Fruit fly (Drosophila melanogaster): ENCODE data around the gene Rip11.

The Rip11 gene

dm6 chrX:18630990-18631389 is 16.5 kb downstream of the Rip11 start:
- TF ChIP-seq CG14655 (GFP tag; optimal IDR thresholded peaks at IDR 0.05): no peak
- TF ChIP-seq CG8301 (tag; optimal IDR thresholded peaks at IDR 0.05): no peak
- no peak for TF ChIP-seq D1 (tag; optimal IDR thresholded peaks at IDR 0.05)
- no peak for TF ChIP-seq Ets98B (GFP tag; IDR thresholded peaks at IDR 0.05)
- TF ChIP-seq fd96Ca (GFP tag; IDR thresholded peaks at IDR 0.05): no peak
- TF ChIP-seq Pif1A (GFP tag; optimal IDR thresholded peaks at IDR 0.05): no peak
- TF ChIP-seq gl (tag; optimal IDR thresholded peaks at IDR 0.05): no peak
- TF ChIP-seq CG10348 (GFP tag; IDR thresholded peaks at IDR 0.05): no peak

dm6 chrX:18627002-18627401 is 20.4 kb downstream of the Rip11 start:
- TF ChIP-seq CG12605 (GFP tag; IDR thresholded peaks at IDR 0.05) (no peak), CG8159 (tag; optimal IDR thresholded peaks at IDR 0.05) (no peak), CG17806 (tag; optimal IDR thresholded peaks at IDR 0.05) (no peak), CG8301 (tag; optimal IDR thresholded peaks at IDR 0.05) (no peak), CG9948 (tag; optimal IDR thresholded peaks at IDR 0.05) (no peak), Snoo (tag; optimal IDR thresholded peaks at IDR 0.05) (no peak), Pif1B (GFP tag; optimal IDR thresholded peaks at IDR 0.05) (no peak), D1 (tag; optimal IDR thresholded peaks at IDR 0.05) (no peak), CG34367 (tag; optimal IDR thresholded peaks at IDR 0.05) (no peak), CG14655 (GFP tag; optimal IDR thresholded peaks at IDR 0.05) (no peak), rn (GFP tag; IDR thresholded peaks at IDR 0.05) (no peak), gl (tag; optimal IDR thresholded peaks at IDR 0.05) (no peak), CG32121 (GFP tag; IDR thresholded peaks at IDR 0.05) (no peak), Pif1A (GFP tag; optimal IDR thresholded peaks at IDR 0.05) (no peak), CG4496 (GFP tag; IDR thresholded peaks at IDR 0.05) (no peak), CG15710 (tag; optimal IDR thresholded peaks at IDR 0.05) (no peak), Ets98B (GFP tag; IDR thresholded peaks at IDR 0.05) (no peak), CG10348 (GFP tag; IDR thresholded peaks at IDR 0.05) (no peak), CG13204 (GFP tag; optimal IDR thresholded peaks at IDR 0.05) (no peak)

DNA sequence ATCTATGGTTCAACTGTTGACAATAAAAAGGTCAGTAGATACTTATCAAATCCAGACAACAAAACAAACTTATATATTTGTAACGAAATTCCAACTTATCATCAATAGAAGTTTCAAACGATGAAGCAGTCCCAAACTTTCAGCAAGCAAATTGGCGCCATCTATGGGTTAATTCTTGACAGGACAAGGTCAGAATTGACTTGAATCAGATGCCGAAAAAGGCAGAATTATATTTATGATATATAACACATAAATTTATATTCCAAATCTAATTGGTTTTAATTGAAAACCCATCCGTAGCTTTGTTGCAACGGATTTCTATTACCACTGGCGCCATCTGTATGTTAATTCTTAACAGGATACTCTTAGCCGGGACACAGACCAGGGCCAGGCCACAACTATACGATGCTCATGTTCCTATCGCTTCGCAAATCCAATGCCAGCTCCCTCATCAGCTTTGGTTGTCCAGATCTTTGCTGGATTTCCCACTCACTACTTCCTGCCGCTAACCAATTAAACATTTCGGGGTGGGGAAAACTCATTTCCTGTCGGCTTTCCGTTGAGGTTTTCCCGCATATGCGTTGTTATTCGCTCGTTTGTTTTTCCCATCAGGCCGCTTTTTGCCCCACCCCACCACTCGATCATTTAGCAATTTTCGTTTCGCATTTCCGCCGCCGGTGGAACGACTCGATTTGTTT is 25.6 kb downstream of the Rip11 start:
- no peak for TF ChIP-seq Ets98B (GFP tag; IDR thresholded peaks at IDR 0.05)
- TF ChIP-seq CG4496 (GFP tag; IDR thresholded peaks at IDR 0.05): 0 out of 3 replicates have a peak, but pooled peaks have one; percentile 14
- TF ChIP-seq CG13204 (GFP tag; optimal IDR thresholded peaks at IDR 0.05): no peak

DNA sequence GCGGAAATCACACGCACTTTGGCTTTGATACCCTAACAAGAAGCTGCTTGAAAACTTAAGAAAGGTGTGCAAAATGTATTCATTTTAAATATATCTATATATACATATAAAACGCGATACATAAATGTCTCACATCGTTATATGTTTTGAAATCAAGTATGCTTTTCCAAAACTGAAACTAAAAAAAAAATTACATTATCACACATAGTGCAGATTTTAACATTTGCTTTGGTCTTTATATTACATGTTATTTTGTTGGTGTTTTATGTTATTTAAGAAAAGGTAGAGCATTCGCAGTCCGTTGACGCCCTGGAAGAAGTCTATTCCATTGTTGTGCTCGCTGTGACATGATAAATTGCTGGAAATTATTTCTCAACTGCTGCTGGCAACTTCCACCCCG is 29.3 kb downstream of the Rip11 start:
- no peak for TF ChIP-seq gl (tag; optimal IDR thresholded peaks at IDR 0.05)
- no peak for TF ChIP-seq Snoo (tag; optimal IDR thresholded peaks at IDR 0.05)
- TF ChIP-seq EcR (GFP tag; optimal IDR thresholded peaks at IDR 0.05): no peak
- no peak for TF ChIP-seq D1 (tag; optimal IDR thresholded peaks at IDR 0.05)
- TF ChIP-seq CG15710 (tag; optimal IDR thresholded peaks at IDR 0.05): peak; percentile 12
- peak; percentile 31 for TF ChIP-seq CG8159 (tag; optimal IDR thresholded peaks at IDR 0.05)

DNA sequence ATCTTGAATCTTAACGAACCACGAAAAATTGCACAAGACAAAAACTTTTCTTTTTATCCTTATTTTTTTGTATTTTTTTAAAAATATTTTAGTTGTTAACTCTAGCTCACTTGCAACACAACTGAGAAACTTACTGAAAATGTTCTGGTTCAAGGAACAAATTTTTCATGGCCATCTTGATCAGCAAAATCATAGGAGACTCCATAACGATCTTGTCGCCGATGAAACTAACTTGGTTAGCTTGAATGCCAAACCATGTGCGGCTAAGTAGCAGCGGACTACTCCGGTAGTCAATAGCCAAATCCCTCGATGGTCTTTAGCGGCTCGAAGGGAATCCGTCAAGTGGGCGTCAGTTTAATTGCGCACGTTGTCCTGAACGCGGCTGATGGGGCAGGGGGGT is 30.0 kb downstream of the Rip11 start, which contains the start of gene CG15040:
CG15040 (minus strand) TSS at position 101 of the 400 bp plus-strand sequence.
- no peak for TF ChIP-seq CG10348 (GFP tag; IDR thresholded peaks at IDR 0.05)
- TF ChIP-seq CG12605 (GFP tag; IDR thresholded peaks at IDR 0.05): no peak
- no peak for TF ChIP-seq EcR (GFP tag; optimal IDR thresholded peaks at IDR 0.05)
- TF ChIP-seq CG34367 (tag; optimal IDR thresholded peaks at IDR 0.05): no peak
- TF ChIP-seq CG9948 (tag; optimal IDR thresholded peaks at IDR 0.05): no peak
- no peak for TF ChIP-seq rn (GFP tag; IDR thresholded peaks at IDR 0.05)
- no peak for TF ChIP-seq CG8301 (tag; optimal IDR thresholded peaks at IDR 0.05)
- no peak for TF ChIP-seq CG32121 (GFP tag; IDR thresholded peaks at IDR 0.05)
- TF ChIP-seq gl (tag; optimal IDR thresholded peaks at IDR 0.05): no peak
- no peak for TF ChIP-seq CG13204 (GFP tag; optimal IDR thresholded peaks at IDR 0.05)
- TF ChIP-seq Ets98B (GFP tag; IDR thresholded peaks at IDR 0.05): no peak
- TF ChIP-seq Pif1B (GFP tag; optimal IDR thresholded peaks at IDR 0.05): no peak
- no peak for TF ChIP-seq Pif1A (GFP tag; optimal IDR thresholded peaks at IDR 0.05)
- TF ChIP-seq CG15710 (tag; optimal IDR thresholded peaks at IDR 0.05): no peak
- no peak for TF ChIP-seq CG8159 (tag; optimal IDR thresholded peaks at IDR 0.05)
- no peak for TF ChIP-seq CG4496 (GFP tag; IDR thresholded peaks at IDR 0.05)
- TF ChIP-seq Snoo (tag; optimal IDR thresholded peaks at IDR 0.05): no peak
- no peak for TF ChIP-seq CG14655 (GFP tag; optimal IDR thresholded peaks at IDR 0.05)
- TF ChIP-seq fd96Ca (GFP tag; IDR thresholded peaks at IDR 0.05): no peak
- no peak for TF ChIP-seq D1 (tag; optimal IDR thresholded peaks at IDR 0.05)

dm6 chrX:18613434-18613833 is 34.0 kb downstream of the Rip11 start:
- TF ChIP-seq CG12605 (GFP tag; IDR thresholded peaks at IDR 0.05) (no peak), Pif1A (GFP tag; optimal IDR thresholded peaks at IDR 0.05) (peak; percentile 17), rn (GFP tag; IDR thresholded peaks at IDR 0.05) (no peak), CG34367 (tag; optimal IDR thresholded peaks at IDR 0.05) (peak; percentile 8), EcR (GFP tag; optimal IDR thresholded peaks at IDR 0.05) (no peak), CG32121 (GFP tag; IDR thresholded peaks at IDR 0.05) (no peak), CG14655 (GFP tag; optimal IDR thresholded peaks at IDR 0.05) (peak; percentile 29), CG9948 (tag; optimal IDR thresholded peaks at IDR 0.05) (peak; percentile 28), fd96Ca (GFP tag; IDR thresholded peaks at IDR 0.05) (0 out of 3 replicates have a peak, but pooled peaks have one; percentile 7), CG4496 (GFP tag; IDR thresholded peaks at IDR 0.05) (0 out of 3 replicates have a peak, but pooled peaks have one; percentile 19), Ets98B (GFP tag; IDR thresholded peaks at IDR 0.05) (no peak), CG15710 (tag; optimal IDR thresholded peaks at IDR 0.05) (peak; percentile 40), CG8159 (tag; optimal IDR thresholded peaks at IDR 0.05) (peak; percentile 64), Pif1B (GFP tag; optimal IDR thresholded peaks at IDR 0.05) (no peak), CG13204 (GFP tag; optimal IDR thresholded peaks at IDR 0.05) (no peak), CG10348 (GFP tag; IDR thresholded peaks at IDR 0.05) (no peak)
